Worm (Caenorhabditis elegans) whole organism, midembryonic: ENCODE results near the gene C03E10.1.

Experiments
- T22C8.4 ChIP-seq: fragments of 200-800 bp; sonication (Bioruptor generic); IDR thresholded peaks from 2 replicates; pipeline ENCODE4 v1.3.6; 2022; ENCODE audit warnings: missing genetic modification characterization, missing compliant biosample characterization
- cog-1 ChIP-seq: sonication (generic microtip); optimal IDR thresholded peaks from 2 replicates; lab custom pipeline; 2016; ENCODE audit warnings: missing genetic modification characterization, missing compliant biosample characterization
- flt-1 ChIP-seq: fragments of 200-800 bp; sonication (Bioruptor generic); IDR thresholded peaks from 2 replicates; pipeline ENCODE4 v1.3.6; 2022; ENCODE audit warnings: missing genetic modification characterization, missing compliant biosample characterization
- klf-2 ChIP-seq: fragments of 200-800 bp; sonication (Bioruptor generic); conservative IDR thresholded peaks from 2 replicates; pipeline ENCODE4 v1.3.6; 2022; ENCODE audit warnings: missing genetic modification reagents, missing genetic modification characterization, missing compliant biosample characterization
- med-1 ChIP-seq: sonication (generic microtip); optimal IDR thresholded peaks from 2 replicates; lab custom pipeline; 2017; ENCODE audit warnings: missing genetic modification characterization, mild to moderate bottlenecking, missing compliant biosample characterization, antibody characterized with exemption, missing genetic modification reagents; ENCODE audit not compliant: insufficient read depth
- ref-1 ChIP-seq: fragments of 200-800 bp; sonication (Bioruptor generic); conservative IDR thresholded peaks from 2 replicates; pipeline ENCODE4 v1.3.6; 2022; ENCODE audit warnings: missing genetic modification reagents, missing genetic modification characterization, missing compliant biosample characterization
- tab-1 ChIP-seq: fragments of 200-800 bp; sonication (Bioruptor generic); IDR thresholded peaks from 2 replicates; pipeline ENCODE4 v1.3.6; 2022; ENCODE audit warnings: missing genetic modification characterization, missing compliant biosample characterization
- ztf-23 ChIP-seq: fragments of 200-800 bp; sonication (Bioruptor generic); IDR thresholded peaks from 2 replicates; pipeline ENCODE4 v1.3.6; 2022; ENCODE audit warnings: missing genetic modification reagents, missing genetic modification characterization, missing compliant biosample characterization
- ztf-29 ChIP-seq: fragments of 200-800 bp; sonication (Bioruptor generic); IDR thresholded peaks from 2 replicates; pipeline ENCODE4 v1.3.6; 2022; ENCODE audit warnings: missing genetic modification reagents, missing genetic modification characterization, missing compliant biosample characterization

C03E10.1 gene

DNA sequence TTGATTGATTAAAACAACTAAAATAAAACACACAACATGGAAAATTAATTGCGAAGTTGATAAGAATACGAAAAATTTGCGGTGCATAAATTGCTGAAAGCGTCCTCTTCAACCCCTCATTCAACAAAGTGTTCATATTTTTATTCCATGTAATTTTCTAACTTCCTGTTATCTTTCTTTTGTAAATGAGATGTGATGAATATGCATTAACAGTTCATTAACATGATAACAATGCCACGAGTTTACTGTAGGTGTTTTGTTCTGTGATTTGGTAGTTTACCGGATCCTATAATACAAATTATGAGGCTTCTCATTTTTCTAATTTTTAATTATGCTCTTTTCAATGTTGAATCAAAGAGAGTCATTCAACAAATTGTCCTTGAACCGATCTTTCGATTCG lies 38.1 kb downstream of the C03E10.1 start, which contains the start of gene F47G9.6:
Gene F47G9.6, plus strand, starts transcription at position 301 of the 400 bp plus-strand sequence.
- TF ChIP-seq ztf-29 = no peak
- TF ChIP-seq flt-1 = no peak
- no peak for TF ChIP-seq tab-1
- TF ChIP-seq klf-2 (GFP tag; lab: Robert Waterston, UW) = no peak
- no peak for TF ChIP-seq ztf-23
- TF ChIP-seq med-1 (GFP tag; lab: Kevin White, UChicago) = no peak
- no peak for TF ChIP-seq T22C8.4 (GFP tag; lab: Robert Waterston, UW)
- TF ChIP-seq cog-1 (tag; lab: Kevin White, UChicago) = no peak
- TF ChIP-seq ref-1 (GFP tag; lab: Robert Waterston, UW) = no peak

DNA sequence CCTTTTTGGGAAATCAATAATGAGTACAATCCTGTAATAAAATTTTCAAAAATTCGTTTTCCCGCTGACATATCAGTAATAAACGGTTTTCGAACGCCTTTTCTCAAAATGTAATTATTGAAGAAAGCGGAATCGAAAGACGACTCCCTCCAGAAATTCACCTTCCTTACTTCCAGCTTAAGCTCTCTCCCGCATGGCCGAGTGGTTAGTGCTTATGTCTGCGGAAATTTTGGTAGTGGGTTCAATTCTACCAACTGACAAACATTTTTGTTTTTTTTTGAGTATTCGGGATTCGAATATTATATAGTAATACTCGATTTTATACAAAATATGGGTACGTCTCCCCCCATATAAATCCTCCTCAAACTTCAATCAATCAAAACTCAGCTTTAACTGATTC lies 40.8 kb downstream of the C03E10.1 start:
- TF ChIP-seq T22C8.4 (GFP tag; lab: Robert Waterston, UW) (peak; percentile 26; the same call in 1 of the 2 replicates), ztf-29 (0 out of 2 replicates have a peak, but pooled peaks have one; percentile 41)

DNA sequence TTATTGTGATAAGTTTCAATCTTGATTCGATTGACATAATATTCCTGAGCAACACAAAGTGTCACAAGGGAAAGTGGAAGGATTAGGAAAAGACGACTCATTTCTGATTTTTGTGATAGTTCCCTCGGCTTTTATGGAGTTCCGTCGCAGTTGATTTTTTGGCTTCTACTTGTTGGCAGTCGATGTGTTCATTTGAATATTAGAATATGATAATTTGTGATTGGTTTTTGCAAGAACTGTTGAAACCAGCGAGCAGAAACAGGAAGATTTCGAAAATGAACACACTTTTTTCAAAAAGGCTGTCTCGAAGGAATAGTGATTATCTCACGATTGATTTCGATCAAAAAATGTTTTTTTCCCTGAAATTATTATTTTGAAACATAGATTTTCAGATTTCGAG lies 43.2 kb downstream of the C03E10.1 start, which contains the start of gene T02E9.6:
Gene T02E9.6, minus strand, starts transcription at position 101 of the 400 bp plus-strand sequence.
- no peak for TF ChIP-seq ztf-29
- TF ChIP-seq flt-1 = no peak
- TF ChIP-seq cog-1 (tag; lab: Kevin White, UChicago) = no peak
- TF ChIP-seq ref-1 (GFP tag; lab: Robert Waterston, UW) = no peak
- TF ChIP-seq med-1 (GFP tag; lab: Kevin White, UChicago) = no peak
- no peak for TF ChIP-seq ztf-23
- TF ChIP-seq T22C8.4 (GFP tag; lab: Robert Waterston, UW) = no peak
- TF ChIP-seq klf-2 (GFP tag; lab: Robert Waterston, UW) = no peak
- TF ChIP-seq tab-1 = no peak

DNA sequence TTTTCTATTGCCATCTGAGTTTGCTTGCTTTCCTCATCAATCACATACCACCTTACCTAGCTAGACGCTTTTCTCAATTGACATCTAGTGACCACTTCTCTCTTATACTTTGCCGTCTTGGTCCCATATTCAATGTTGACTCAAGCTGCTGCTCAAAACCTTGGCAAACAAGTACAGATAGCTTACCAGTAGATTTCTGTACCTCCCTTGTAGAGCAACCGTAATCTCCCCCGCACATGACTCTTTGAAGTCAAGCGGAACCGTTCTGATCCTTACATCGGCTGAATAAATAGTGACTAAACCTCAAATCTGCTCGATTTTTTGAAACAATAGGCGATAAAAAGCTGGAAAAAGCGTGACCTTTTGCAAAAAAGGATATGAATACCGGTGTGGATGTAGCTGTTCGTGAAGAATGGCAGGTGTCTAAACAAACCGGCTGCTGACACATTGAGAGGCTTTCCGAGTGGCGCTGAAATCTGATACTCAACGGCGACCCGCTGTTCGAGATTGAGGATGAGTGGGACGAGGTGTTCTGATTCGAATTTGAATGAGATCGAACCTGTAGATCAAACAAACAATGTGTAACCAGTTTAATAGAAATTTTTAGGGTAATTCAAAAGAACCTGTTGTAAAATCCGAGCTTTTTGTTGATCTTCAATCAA lies 44.9 kb downstream of the C03E10.1 start:
- TF ChIP-seq cog-1 (tag; lab: Kevin White, UChicago) (no peak), ztf-29 (no peak), T22C8.4 (GFP tag; lab: Robert Waterston, UW) (no peak), klf-2 (GFP tag; lab: Robert Waterston, UW) (no peak), ref-1 (GFP tag; lab: Robert Waterston, UW) (no peak), ztf-23 (no peak), med-1 (GFP tag; lab: Kevin White, UChicago) (no peak), tab-1 (no peak), flt-1 (no peak)

DNA sequence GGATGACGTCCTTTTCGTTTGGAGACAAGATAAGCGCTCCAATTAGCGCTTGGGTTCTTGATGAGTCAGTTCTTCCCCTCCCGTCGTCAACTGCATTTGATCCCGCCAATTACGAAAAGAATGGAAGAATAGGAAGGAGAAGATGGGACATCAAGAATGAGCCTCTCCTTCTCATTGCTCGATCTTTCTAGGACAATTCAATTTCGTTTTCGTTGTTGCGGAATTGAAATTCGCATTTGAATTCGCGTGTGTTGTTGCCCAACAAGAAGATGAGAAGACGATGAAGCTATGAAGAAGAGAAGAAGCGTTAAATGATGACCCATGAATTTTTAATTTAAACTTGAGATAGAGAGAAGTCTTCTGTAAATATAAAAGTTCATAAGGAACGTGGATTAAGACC lies 45.9 kb downstream of the C03E10.1 start:
- TF ChIP-seq med-1 (GFP tag; lab: Kevin White, UChicago) (no peak), klf-2 (GFP tag; lab: Robert Waterston, UW) (no peak), T22C8.4 (GFP tag; lab: Robert Waterston, UW) (no peak), ref-1 (GFP tag; lab: Robert Waterston, UW) (no peak), ztf-29 (no peak), cog-1 (tag; lab: Kevin White, UChicago) (no peak), tab-1 (no peak), ztf-23 (no peak), flt-1 (no peak)

DNA sequence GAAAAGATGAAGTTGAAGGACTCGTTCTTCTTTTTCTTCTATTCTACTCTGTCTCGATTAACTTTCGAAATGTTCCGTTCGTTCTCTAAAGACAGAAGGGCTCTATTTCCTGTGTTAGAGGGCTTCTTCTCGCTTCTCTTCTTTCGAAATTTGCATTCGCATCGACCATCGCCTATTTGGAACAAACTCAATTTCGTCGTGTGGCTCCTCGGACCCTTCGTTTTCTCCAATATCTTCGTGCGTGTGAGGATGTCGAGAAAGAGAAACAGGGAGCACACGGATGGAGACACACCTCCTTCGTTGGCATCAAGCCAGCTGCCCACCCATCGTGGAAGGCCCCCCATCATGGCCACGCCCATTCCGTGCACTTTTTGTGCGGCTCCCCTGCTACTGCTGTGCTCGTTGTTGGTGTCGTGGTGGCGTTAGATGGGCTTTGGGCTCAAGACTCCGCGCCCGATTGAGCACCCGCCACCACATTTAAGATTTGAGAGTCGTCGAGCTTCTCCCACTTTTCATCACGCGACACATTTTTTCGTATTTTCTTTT lies 50.2 kb downstream of the C03E10.1 start:
- TF ChIP-seq klf-2 (GFP tag; lab: Robert Waterston, UW) (peak; percentile 62; the same call in 1 of the 2 replicates), T22C8.4 (GFP tag; lab: Robert Waterston, UW) (no peak)

DNA sequence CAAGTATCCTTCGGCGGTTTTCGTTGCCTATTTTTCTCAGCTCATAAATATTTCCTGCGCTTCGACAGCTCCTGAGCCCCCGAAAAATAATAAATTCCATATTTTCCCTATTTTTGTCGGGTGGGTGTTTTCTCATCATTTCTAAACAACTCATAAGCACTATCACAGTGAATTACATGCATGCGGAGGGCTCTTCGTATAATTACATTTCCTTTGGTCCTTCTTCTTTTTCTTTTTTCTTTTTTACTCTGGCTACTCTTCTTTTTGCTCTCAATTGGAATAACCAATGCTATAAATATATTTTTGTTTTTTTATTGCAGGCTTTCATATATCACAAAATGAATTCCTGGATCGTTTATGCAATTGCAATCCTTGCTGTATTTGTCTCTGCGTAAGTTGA lies 50.9 kb downstream of the C03E10.1 start, which contains the start of gene T02E9.5:
Gene T02E9.5, plus strand, starts transcription at position 321 of the 400 bp plus-strand sequence.
- TF ChIP-seq ztf-23 = no peak
- no peak for TF ChIP-seq ztf-29
- no peak for TF ChIP-seq tab-1
- no peak for TF ChIP-seq flt-1
- TF ChIP-seq med-1 (GFP tag; lab: Kevin White, UChicago) = no peak
- no peak for TF ChIP-seq cog-1 (tag; lab: Kevin White, UChicago)
- no peak for TF ChIP-seq klf-2 (GFP tag; lab: Robert Waterston, UW)
- no peak for TF ChIP-seq ref-1 (GFP tag; lab: Robert Waterston, UW)
- TF ChIP-seq T22C8.4 (GFP tag; lab: Robert Waterston, UW) = no peak
